Worm (Caenorhabditis elegans): ENCODE results near the gene gst-3.

DNA sequence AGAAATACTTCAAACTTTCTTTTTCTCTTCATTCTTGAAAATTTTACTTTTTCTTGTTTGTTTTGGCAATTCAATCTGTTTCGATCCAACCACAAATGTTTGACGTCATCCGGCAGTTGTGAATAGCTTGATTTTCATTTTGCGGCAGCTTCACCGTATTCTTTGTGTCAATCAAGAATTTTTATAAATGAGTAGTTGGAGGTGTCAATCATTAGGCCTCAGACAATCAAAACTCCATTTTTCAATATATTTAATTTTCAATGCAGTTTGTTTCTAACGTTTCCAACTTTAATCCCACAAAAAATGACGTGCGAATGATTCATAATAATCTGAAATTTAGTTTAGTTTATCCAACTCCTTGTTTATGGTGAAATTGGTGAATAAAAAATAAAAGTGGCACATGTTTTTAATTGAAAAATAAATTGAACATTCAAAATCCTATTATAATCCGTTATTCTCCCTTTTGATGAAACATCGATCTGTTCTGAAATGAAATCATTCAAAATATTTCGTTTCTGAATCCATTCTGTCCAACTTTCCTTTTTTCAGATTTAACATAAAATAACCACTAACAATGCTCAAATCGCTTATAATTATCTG lies 17.5 kb upstream of the gst-3 start, which contains the start of gene ttr-53:
- no peak for TF ChIP-seq lin-54 (GFP tag; optimal IDR thresholded peaks at IDR 0.05)
- TF ChIP-seq F33H1.4 (GFP tag; IDR thresholded peaks at IDR 0.05) = no peak
- TF ChIP-seq F37B4.10 (GFP tag; IDR thresholded peaks at IDR 0.05) = no peak
- TF ChIP-seq ceh-40 (GFP tag; IDR thresholded peaks at IDR 0.05) = no peak
- TF ChIP-seq pha-4 (tag; optimal IDR thresholded peaks at IDR 0.05) = no peak
- no peak for TF ChIP-seq ama-1 (optimal IDR thresholded peaks at IDR 0.05)
- no peak for TF ChIP-seq ama-1 (GFP tag; optimal IDR thresholded peaks at IDR 0.05)
- TF ChIP-seq T26A5.8 (tag; optimal IDR thresholded peaks at IDR 0.05) = no peak
- TF ChIP-seq attf-3 (GFP tag; conservative IDR thresholded peaks at IDR 0.05) = no peak

All from whole organism, young adult.